Worm (Caenorhabditis elegans) whole organism, L4/young adult: ENCODE results near the gene nspg-8.

Experiments used
- W03F9.2 ChIP-seq: fragments of 150-350 bp; optimal IDR thresholded peaks from 2 replicates; lab custom pipeline; 2014; ENCODE audit warnings: missing biosample characterization, missing genetic modification characterization
- dao-5 ChIP-seq: sonication (generic microtip); optimal IDR thresholded peaks from 2 replicates; lab custom pipeline; 2016; ENCODE audit warnings: missing genotype, missing genetic modification characterization, moderate library complexity, missing compliant biosample characterization
- him-1 ChIP-seq: sonication (generic microtip); optimal IDR thresholded peaks from 2 replicates; lab custom pipeline; 2016; ENCODE audit warnings: missing genotype, missing genetic modification reagents, missing genetic modification characterization, missing compliant biosample characterization

ce11 chrIII:1147863-1148262, 34.0 kb upstream of the nspg-8 start:
- TF ChIP-seq dao-5 (tag; lab: Kevin White, UChicago) (no peak), him-1 (no peak), W03F9.2 (tag; lab: Kevin White, UChicago) (no peak)
